Fruit fly (Drosophila melanogaster) S2 (cell line): ENCODE measurements around the gene Noa36.

Source experiments
- CG8478 ChIP-seq: fragments of >200 bp; optimal IDR thresholded peaks from 2 replicates; lab custom pipeline; 2018
- CTCF ChIP-seq, 2 experiments: fragments of >200 bp; optimal IDR thresholded peaks; 2 replicates each; lab custom pipeline; 2018

DNA sequence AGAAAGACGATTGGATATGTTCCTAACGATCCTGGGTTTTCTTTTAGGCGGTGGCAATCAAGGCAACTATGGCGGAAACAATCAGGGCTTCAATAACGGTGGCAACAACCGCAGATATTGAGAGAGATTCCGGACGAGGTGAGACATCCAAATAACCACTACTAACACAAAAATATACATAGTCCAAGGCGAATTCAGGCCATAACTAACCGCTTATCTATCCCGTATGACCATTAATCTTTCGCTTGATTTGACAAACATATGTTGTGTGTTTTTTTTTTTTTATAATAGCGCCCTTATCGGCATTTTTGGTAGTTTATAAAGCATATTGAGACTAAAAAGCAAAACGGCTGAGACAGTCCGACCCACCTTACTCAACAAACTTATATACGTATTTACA is 4.5 kb upstream of the Noa36 start:
- TF ChIP-seq CTCF (optimal IDR thresholded peaks at IDR 0.05; lab: Kevin White, UChicago) (no peak), CG8478 (lab: Kevin White, UChicago) (no peak)
